Worm (Caenorhabditis elegans) whole organism, L4 larva: ENCODE data around the gene C52B9.10.

Experiments
- F49E8.2 ChIP-seq: sonication (generic microtip); optimal IDR thresholded peaks from 2 replicates; lab custom pipeline; 2016; ENCODE audit warnings: missing compliant biosample characterization, mild to moderate bottlenecking, missing genetic modification characterization, borderline replicate concordance
- T26A8.4 ChIP-seq: fragments of 200-800 bp; sonication (Bioruptor generic); IDR thresholded peaks from 2 replicates; pipeline ENCODE4 v1.3.6; 2022; ENCODE audit warnings: missing genetic modification characterization, missing compliant biosample characterization
- Y105C5A.15 ChIP-seq: fragments of 200-800 bp; sonication (Bioruptor generic); IDR thresholded peaks from 2 replicates; pipeline ENCODE4 v1.3.6; 2022; ENCODE audit warnings: missing genetic modification characterization, missing compliant biosample characterization
- Y48G9A.11 ChIP-seq: fragments of 200-800 bp; sonication (Bioruptor generic); IDR thresholded peaks from 2 replicates; pipeline ENCODE4 v1.3.6; 2022; ENCODE audit warnings: missing genetic modification reagents, missing genetic modification characterization, missing compliant biosample characterization
- Y75B8A.6 ChIP-seq: fragments of 200-800 bp; sonication (Bioruptor generic); IDR thresholded peaks from 2 replicates; pipeline ENCODE4 v1.3.6; 2022; ENCODE audit warnings: missing genetic modification reagents, missing genetic modification characterization, missing compliant biosample characterization
- ZK546.5 ChIP-seq, 2 experiments: sonication (generic microtip); optimal IDR thresholded peaks; 2 replicates each; lab custom pipeline; 2017; ENCODE audit warnings: missing biosample characterization in 2 of 2, missing genetic modification characterization in 2 of 2
- aly-2 ChIP-seq: sonication (generic microtip); optimal IDR thresholded peaks from 2 replicates; lab custom pipeline; 2018; ENCODE audit warnings: missing biosample characterization, missing genetic modification characterization
- attf-4 ChIP-seq: sonication (generic microtip); optimal IDR thresholded peaks from 3 replicates; lab custom pipeline; 2017; ENCODE audit warnings: missing biosample characterization, missing genetic modification characterization
- ceh-32 ChIP-seq: sonication (generic microtip); optimal IDR thresholded peaks from 2 replicates; lab custom pipeline; 2016; ENCODE audit warnings: mild to moderate bottlenecking, missing genetic modification characterization, missing compliant biosample characterization; ENCODE audit not compliant: poor library complexity
- ceh-44 ChIP-seq: fragments of 200-800 bp; sonication (Bioruptor generic); IDR thresholded peaks from 2 replicates; pipeline ENCODE4 v1.3.6; 2022; ENCODE audit warnings: missing genetic modification reagents, missing genetic modification characterization, missing compliant biosample characterization
- ceh-62 ChIP-seq: sonication (generic microtip); optimal IDR thresholded peaks from 2 replicates; lab custom pipeline; 2017; ENCODE audit warnings: missing biosample characterization, missing genetic modification characterization
- ceh-82 ChIP-seq: sonication (generic microtip); optimal IDR thresholded peaks from 2 replicates; lab custom pipeline; 2017; ENCODE audit warnings: missing biosample characterization, missing genetic modification characterization
- dmd-8 ChIP-seq: fragments of 200-800 bp; sonication (Bioruptor generic); IDR thresholded peaks from 2 replicates; pipeline ENCODE4 v1.3.6; 2022; ENCODE audit warnings: missing genetic modification characterization, missing compliant biosample characterization
- dpl-1 ChIP-seq: fragments of 150-350 bp; optimal IDR thresholded peaks from 2 replicates; lab custom pipeline; 2014; ENCODE audit warnings: missing biosample characterization, missing genetic modification reagents, missing genetic modification characterization
- dve-1 ChIP-seq: sonication (generic microtip); optimal IDR thresholded peaks from 2 replicates; lab custom pipeline; 2017; ENCODE audit warnings: antibody characterized with exemption, mild to moderate bottlenecking, missing genetic modification characterization, missing compliant biosample characterization; ENCODE audit not compliant: insufficient read depth
- egl-27 ChIP-seq: sonication (generic microtip); optimal IDR thresholded peaks from 3 replicates; lab custom pipeline; 2017; ENCODE audit warnings: missing biosample characterization, missing genetic modification reagents, missing genetic modification characterization
- egl-43 ChIP-seq: fragments of 200-800 bp; sonication (Bioruptor generic); IDR thresholded peaks from 2 replicates; pipeline ENCODE4 v1.3.6; 2022; ENCODE audit warnings: missing genetic modification reagents, missing genetic modification characterization, missing compliant biosample characterization
- fkh-10 ChIP-seq: fragments of 150-350 bp; optimal IDR thresholded peaks from 2 replicates; lab custom pipeline; 2014; ENCODE audit warnings: missing biosample characterization, missing genetic modification reagents, missing genetic modification characterization
- hlh-11 ChIP-seq: fragments of 200-800 bp; sonication (Bioruptor generic); optimal IDR thresholded peaks from 2 replicates; lab custom pipeline; 2018; ENCODE audit warnings: mild to moderate bottlenecking, missing genetic modification characterization, missing compliant biosample characterization
- hmg-1.1 ChIP-seq: fragments of 200-800 bp; sonication (Bioruptor generic); IDR thresholded peaks from 2 replicates; pipeline ENCODE4 v1.3.6; 2022; ENCODE audit warnings: missing genetic modification reagents, missing genetic modification characterization, missing compliant biosample characterization
- jun-1 ChIP-seq: fragments of 150-350 bp; optimal IDR thresholded peaks from 2 replicates; lab custom pipeline; 2014; ENCODE audit warnings: missing biosample characterization, missing genetic modification reagents, missing genetic modification characterization
- lin-1 ChIP-seq: fragments of 200-800 bp; sonication (Bioruptor generic); IDR thresholded peaks from 2 replicates; pipeline ENCODE4 v1.3.6; 2022; ENCODE audit warnings: missing genetic modification reagents, missing genetic modification characterization, missing compliant biosample characterization
- lin-29 ChIP-seq: fragments of 200-800 bp; sonication (Bioruptor generic); IDR thresholded peaks from 2 replicates; pipeline ENCODE4 v1.3.6; 2022; ENCODE audit warnings: missing genetic modification reagents, missing genetic modification characterization, missing compliant biosample characterization
- lsy-2 ChIP-seq, 2 experiments: fragments of 150-350 bp in 1 of 2; sonication (generic microtip) in 1 of 2; optimal IDR thresholded peaks; 2 replicates each; lab custom pipeline; 2014 to 2017; ENCODE audit warnings: missing biosample characterization in 2 of 2, missing genetic modification characterization in 2 of 2
- mep-1 ChIP-seq: fragments of 150-350 bp; sonication (generic microtip); optimal IDR thresholded peaks from 3 replicates; lab custom pipeline; 2014; ENCODE audit warnings: missing biosample characterization, missing genetic modification characterization
- mes-2 ChIP-seq: sonication (generic microtip); optimal IDR thresholded peaks from 2 replicates; lab custom pipeline; 2016; ENCODE audit warnings: missing genotype, mild to moderate bottlenecking, missing genetic modification characterization, missing compliant biosample characterization; ENCODE audit not compliant: poor library complexity, severe bottlenecking
- mxl-3 ChIP-seq: fragments of 200-800 bp; sonication (Bioruptor generic); optimal IDR thresholded peaks from 2 replicates; lab custom pipeline; 2018; ENCODE audit warnings: mild to moderate bottlenecking, missing genetic modification characterization, missing compliant biosample characterization
- nhr-237 ChIP-seq: sonication (generic microtip); optimal IDR thresholded peaks from 2 replicates; lab custom pipeline; 2017; ENCODE audit warnings: missing biosample characterization, missing genetic modification characterization
- nhr-25 ChIP-seq: sonication (generic microtip); optimal IDR thresholded peaks from 2 replicates; lab custom pipeline; 2017; ENCODE audit warnings: missing genetic modification characterization, mild to moderate bottlenecking, missing compliant biosample characterization, antibody characterized with exemption, moderate library complexity, borderline replicate concordance; ENCODE audit not compliant: insufficient read depth
- nhr-28 ChIP-seq: fragments of 150-350 bp; optimal IDR thresholded peaks from 2 replicates; lab custom pipeline; 2014; ENCODE audit warnings: missing biosample characterization, missing genetic modification characterization
- nhr-41 ChIP-seq: fragments of 200-800 bp; sonication (Bioruptor generic); IDR thresholded peaks from 2 replicates; pipeline ENCODE4 v1.3.6; 2022; ENCODE audit warnings: missing genetic modification reagents, missing genetic modification characterization, missing compliant biosample characterization
- nhr-42 ChIP-seq: fragments of 200-800 bp; sonication (Bioruptor generic); IDR thresholded peaks from 2 replicates; pipeline ENCODE4 v1.3.6; 2022; ENCODE audit warnings: missing genetic modification characterization, missing compliant biosample characterization
- pha-4 ChIP-seq, 2 experiments: fragments of 150-350 bp in 1 of 2; fragments of 200-800 bp in 1 of 2; sonication (Bioruptor generic) in 1 of 2; IDR thresholded peaks in 1 of 2; optimal IDR thresholded peaks in 1 of 2; 2 replicates each; pipeline versions ENCODE4 v1.3.6 to Lab custom; 2014 to 2022; ENCODE audit warnings: missing genetic modification characterization in 2 of 2, missing genetic modification reagents in 2 of 2, missing biosample characterization in 1 of 2, missing compliant biosample characterization in 1 of 2
- php-3 ChIP-seq: fragments of 200-800 bp; sonication (Bioruptor generic); IDR thresholded peaks from 2 replicates; pipeline ENCODE4 v1.3.6; 2022; ENCODE audit warnings: missing genetic modification reagents, missing genetic modification characterization, missing compliant biosample characterization
- rbr-2 ChIP-seq: sonication (generic microtip); optimal IDR thresholded peaks from 2 replicates; lab custom pipeline; 2016; ENCODE audit warnings: missing genotype, missing genetic modification characterization, missing compliant biosample characterization
- snpc-1.2 ChIP-seq: fragments of 200-800 bp; sonication (Bioruptor generic); IDR thresholded peaks from 2 replicates; pipeline ENCODE4 v1.3.6; 2022; ENCODE audit warnings: missing genetic modification reagents, missing genetic modification characterization, missing compliant biosample characterization
- snpc-4 ChIP-seq: fragments of 150-350 bp; optimal IDR thresholded peaks from 2 replicates; lab custom pipeline; 2014; ENCODE audit warnings: missing biosample characterization, missing genetic modification characterization
- spr-1 ChIP-seq: sonication (generic microtip); optimal IDR thresholded peaks from 2 replicates; lab custom pipeline; 2016; ENCODE audit warnings: mild to moderate bottlenecking, missing genetic modification characterization, missing compliant biosample characterization
- spr-3 ChIP-seq: fragments of 200-800 bp; sonication (Bioruptor generic); optimal IDR thresholded peaks from 2 replicates; lab custom pipeline; 2018; ENCODE audit warnings: mild to moderate bottlenecking, missing genetic modification characterization, missing compliant biosample characterization
- tag-97 ChIP-seq: fragments of 200-800 bp; sonication (Bioruptor generic); IDR thresholded peaks from 2 replicates; pipeline ENCODE4 v1.3.6; 2022; ENCODE audit warnings: missing genetic modification characterization, missing compliant biosample characterization
- tra-1 ChIP-seq: fragments of 200-800 bp; sonication (Bioruptor generic); IDR thresholded peaks from 2 replicates; pipeline ENCODE4 v1.3.6; 2022; ENCODE audit warnings: missing genetic modification reagents, missing genetic modification characterization, missing compliant biosample characterization
- unc-130 ChIP-seq: sonication (generic microtip); optimal IDR thresholded peaks from 2 replicates; lab custom pipeline; 2016; ENCODE audit warnings: missing genetic modification reagents, missing genetic modification characterization, missing compliant biosample characterization
- unc-62 ChIP-seq, 3 experiments: fragments of 150-350 bp in 1 of 3; sonication (generic microtip); optimal IDR thresholded peaks in 2 of 3; peaks in 1 of 3; 1 replicate in 1 of 3; 2 replicates in 2 of 3; lab custom pipeline; 2014 to 2017; ENCODE audit warnings: missing biosample characterization in 3 of 3, missing genetic modification characterization in 3 of 3, missing genetic modification reagents in 3 of 3, missing genotype in 1 of 3

Gene C52B9.10

DNA sequence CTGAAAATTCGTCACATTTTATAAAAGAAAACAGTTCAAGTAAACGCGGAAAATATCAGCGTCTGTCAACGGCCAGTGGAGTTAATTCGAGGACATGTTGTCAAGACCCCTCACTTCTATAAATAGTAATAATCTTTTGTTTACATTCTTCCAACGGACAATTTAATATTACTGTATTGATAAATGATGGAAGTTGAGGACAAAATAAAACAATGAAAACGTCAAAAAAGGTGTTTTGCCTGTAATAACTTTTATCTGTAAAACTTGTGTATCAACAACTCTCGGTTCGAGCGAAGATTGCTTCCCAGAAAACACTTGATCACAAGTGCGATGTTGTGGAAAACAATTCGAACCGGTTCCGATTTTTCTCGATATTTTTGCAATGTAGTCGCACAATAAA, 25.3 kb upstream of the C52B9.10 start (continued):
- no peak for TF ChIP-seq nhr-41 (GFP tag; lab: Robert Waterston, UW)
- no peak for TF ChIP-seq egl-43 (GFP tag; lab: Robert Waterston, UW)
- no peak for TF ChIP-seq Y75B8A.6
- TF ChIP-seq ceh-44 (GFP tag; lab: Robert Waterston, UW), result no peak
- no peak for TF ChIP-seq snpc-4 (tag; lab: Kevin White, UChicago)
- TF ChIP-seq nhr-237 (tag; lab: Kevin White, UChicago), result no peak

- peak in 1 of 2 experiments; percentile 68 for TF ChIP-seq unc-62 (GFP tag; optimal IDR thresholded peaks at IDR 0.05 in 1 of 2; lab: Kevin White, UChicago)
- TF ChIP-seq unc-62 (tag; optimal IDR thresholded peaks at IDR 0.05; lab: Kevin White, UChicago), result no peak
- no peak for TF ChIP-seq spr-1 (tag; lab: Kevin White, UChicago)
Observed at ce11 chrX:4248949-4249348, 24.8 kb upstream of the C52B9.10 start, which contains the start of gene hlh-13. TSS of gene hlh-13 (plus strand) at chrX:4249249.

ce11 chrX:4252047-4252446, 21.7 kb upstream of the C52B9.10 start, which contains the start of gene srv-5:
TSS of gene srv-5 (plus strand) at chrX:4252347.
- TF ChIP-seq ZK546.5 (tag; optimal IDR thresholded peaks at IDR 0.05; lab: Kevin White, UChicago) (no peak), spr-1 (tag; lab: Kevin White, UChicago) (no peak), snpc-1.2 (no peak), unc-62 (GFP tag; optimal IDR thresholded peaks at IDR 0.05 in 1 of 2; lab: Kevin White, UChicago) (no peak), unc-62 (tag; optimal IDR thresholded peaks at IDR 0.05; lab: Kevin White, UChicago) (no peak), pha-4 (GFP tag; IDR thresholded peaks at IDR 0.05; lab: Robert Waterston, UW) (no peak), pha-4 (tag; optimal IDR thresholded peaks at IDR 0.05; lab: Kevin White, UChicago) (no peak)

ce11 chrX:4254782-4255181, 18.9 kb upstream of the C52B9.10 start, which contains the start of gene taf-11.1:
TSS of gene taf-11.1 (plus strand) at chrX:4255170.
- TF ChIP-seq tra-1 (GFP tag; lab: Robert Waterston, UW) (no peak), jun-1 (tag; lab: Kevin White, UChicago) (no peak), Y105C5A.15 (GFP tag; lab: Robert Waterston, UW) (no peak), mep-1 (tag; lab: Kevin White, UChicago) (peak; percentile 57), egl-27 (tag; lab: Kevin White, UChicago) (no peak), dpl-1 (GFP tag; lab: Kevin White, UChicago) (peak; percentile 2), attf-4 (no peak), nhr-28 (peak; percentile 64), nhr-42 (no peak), unc-62 (GFP tag; optimal IDR thresholded peaks at IDR 0.05 in 1 of 2; lab: Kevin White, UChicago) (no peak), unc-62 (tag; optimal IDR thresholded peaks at IDR 0.05; lab: Kevin White, UChicago) (no peak), Y48G9A.11 (no peak), nhr-25 (tag; lab: Kevin White, UChicago) (no peak), ceh-32 (tag; lab: Kevin White, UChicago) (no peak), dmd-8 (GFP tag; lab: Robert Waterston, UW) (no peak), dve-1 (tag; lab: Kevin White, UChicago) (peak; percentile 16), fkh-10 (GFP tag; lab: Kevin White, UChicago) (no peak), lsy-2 (tag; optimal IDR thresholded peaks at IDR 0.05; lab: Kevin White, UChicago) (peak in 1 of 2 experiments; percentile 28), lin-29 (no peak), F49E8.2 (tag; lab: Kevin White, UChicago) (no peak), hlh-11 (no peak), rbr-2 (no peak), php-3 (GFP tag; lab: Robert Waterston, UW) (no peak), lin-1 (GFP tag; lab: Robert Waterston, UW) (no peak), T26A8.4 (GFP tag; lab: Robert Waterston, UW) (no peak), ceh-62 (tag; lab: Kevin White, UChicago) (no peak), spr-3 (GFP tag; lab: Kevin White, UChicago) (no peak), mes-2 (tag; lab: Kevin White, UChicago) (peak; percentile 79), spr-1 (tag; lab: Kevin White, UChicago) (no peak), tag-97 (GFP tag; lab: Robert Waterston, UW) (no peak), ceh-82 (tag; lab: Kevin White, UChicago) (no peak), mxl-3 (GFP tag; lab: Kevin White, UChicago) (peak; percentile 55), aly-2 (tag; lab: Kevin White, UChicago) (no peak), unc-130 (GFP tag; lab: Kevin White, UChicago) (no peak), hmg-1.1 (GFP tag; lab: Robert Waterston, UW) (peak; percentile 47; the same call in 1 of the 2 replicates)
